Fruit fly (Drosophila melanogaster): Measurements from ENCODE around the gene wntD.

wntD gene

dm6 chr3R:13260114-13260673, 32.8 kb downstream of the wntD start, which contains the start of gene CG11686 (continued):
- 0 out of 2 replicates have a peak, but pooled peaks have one; percentile 19 for TF ChIP-seq sens-2 (GFP tag; IDR thresholded peaks at IDR 0.05)
- TF ChIP-seq gem (tag; optimal IDR thresholded peaks at IDR 0.05): peak; percentile 6
- peak; percentile 88; the same call in 3 of the 4 replicates for TF ChIP-seq chinmo (GFP tag; IDR thresholded peaks at IDR 0.05; ENCODE audit: partially characterized antibody)
- TF ChIP-seq CG4424 (GFP tag; optimal IDR thresholded peaks at IDR 0.05): no peak
- no peak for TF ChIP-seq CG30020 (tag; optimal IDR thresholded peaks at IDR 0.05)
- no peak for TF ChIP-seq disco-r (GFP tag; optimal IDR thresholded peaks at IDR 0.05)
- TF ChIP-seq CG1529 (GFP tag; optimal IDR thresholded peaks at IDR 0.05): no peak
- no peak for TF ChIP-seq Hr39 (optimal IDR thresholded peaks at IDR 0.05)
- no peak for TF ChIP-seq CG6765 (GFP tag; optimal IDR thresholded peaks at IDR 0.05)
- no peak for TF ChIP-seq CG1024 (GFP tag; IDR thresholded peaks at IDR 0.05)
- no peak for TF ChIP-seq Opbp (GFP tag; IDR thresholded peaks at IDR 0.05; ENCODE audit: partially characterized antibody)
- TF ChIP-seq tx (GFP tag; optimal IDR thresholded peaks at IDR 0.05): no peak
- TF ChIP-seq schlank (tag; optimal IDR thresholded peaks at IDR 0.05): no peak
- peak; percentile 97 for TF ChIP-seq scrt (GFP tag; optimal IDR thresholded peaks at IDR 0.05)
- TF ChIP-seq CG5953 (GFP tag; IDR thresholded peaks at IDR 0.05): no peak
- no peak for TF ChIP-seq hbn (GFP tag; IDR thresholded peaks at IDR 0.05; ENCODE audit: partially characterized antibody)
- no peak for TF ChIP-seq CG8281 (tag; optimal IDR thresholded peaks at IDR 0.05)
- no peak for TF ChIP-seq Dbx (GFP tag; IDR thresholded peaks at IDR 0.05)
- no peak for TF ChIP-seq chm (GFP tag; IDR thresholded peaks at IDR 0.05)
- no peak for TF ChIP-seq wdn (GFP tag; IDR thresholded peaks at IDR 0.05)
- TF ChIP-seq jumu (GFP tag; optimal IDR thresholded peaks at IDR 0.05): no peak
- no peak for TF ChIP-seq gce (GFP tag; IDR thresholded peaks at IDR 0.05)
- TF ChIP-seq Jarid2 (GFP tag; optimal IDR thresholded peaks at IDR 0.05): peak; percentile 70
- TF ChIP-seq lmd (GFP tag; IDR thresholded peaks at IDR 0.05): no peak
- no peak for TF ChIP-seq CG4617 (GFP tag; optimal IDR thresholded peaks at IDR 0.05; ENCODE audit: borderline replicate concordance)
- TF ChIP-seq HHEX (GFP tag; optimal IDR thresholded peaks at IDR 0.05): no peak
- no peak for TF ChIP-seq CG3838 (GFP tag; optimal IDR thresholded peaks at IDR 0.05)
- peak; percentile 99 for TF ChIP-seq hkb (optimal IDR thresholded peaks at IDR 0.05)
- no peak; the same call in 1 of the 2 replicates for TF ChIP-seq hkb (GFP tag; IDR thresholded peaks at IDR 0.05)
- TF ChIP-seq pnt (GFP tag; optimal IDR thresholded peaks at IDR 0.05): no peak
- TF ChIP-seq Rfx (GFP tag; IDR thresholded peaks at IDR 0.05): 0 out of 2 replicates have a peak, but pooled peaks have one; percentile 6
- 0 out of 2 replicates have a peak, but pooled peaks have one; percentile 41 for TF ChIP-seq vvl (GFP tag; IDR thresholded peaks at IDR 0.05)
- TF ChIP-seq odd (GFP tag; optimal IDR thresholded peaks at IDR 0.05): peak; percentile 5
- peak; percentile 18 for TF ChIP-seq grau (tag; optimal IDR thresholded peaks at IDR 0.05)
- TF ChIP-seq nau (GFP tag; optimal IDR thresholded peaks at IDR 0.05): no peak
- no peak for TF ChIP-seq CG13296 (GFP tag; optimal IDR thresholded peaks at IDR 0.05)
- TF ChIP-seq Mrtf (GFP tag; IDR thresholded peaks at IDR 0.05): no peak
- no peak for TF ChIP-seq repo (GFP tag; optimal IDR thresholded peaks at IDR 0.05)
- TF ChIP-seq bab2 (GFP tag; optimal IDR thresholded peaks at IDR 0.05): no peak
- TF ChIP-seq al (GFP tag; IDR thresholded peaks at IDR 0.05): no peak
- 0 out of 2 replicates have a peak, but pooled peaks have one; percentile 20 for TF ChIP-seq Drgx (GFP tag; IDR thresholded peaks at IDR 0.05)
- TF ChIP-seq CG10147 (GFP tag; optimal IDR thresholded peaks at IDR 0.05): peak; percentile 1
- peak; percentile 5 for TF ChIP-seq Xbp1 (GFP tag; optimal IDR thresholded peaks at IDR 0.05)
- no peak for TF ChIP-seq CG3847 (GFP tag; IDR thresholded peaks at IDR 0.05)
- TF ChIP-seq toy (GFP tag; IDR thresholded peaks at IDR 0.05): no peak
- TF ChIP-seq sr (GFP tag; IDR thresholded peaks at IDR 0.05): peak; percentile 76
- no peak for TF ChIP-seq Hey (tag; optimal IDR thresholded peaks at IDR 0.05)
- TF ChIP-seq nerfin-1 (tag; optimal IDR thresholded peaks at IDR 0.05): no peak
- TF ChIP-seq CG7745 (tag; optimal IDR thresholded peaks at IDR 0.05): no peak
- peak; percentile 98 for TF ChIP-seq CG5180 (GFP tag; optimal IDR thresholded peaks at IDR 0.05)
- no peak for TF ChIP-seq ems (GFP tag; optimal IDR thresholded peaks at IDR 0.05)
- TF ChIP-seq NC2α (GFP tag; optimal IDR thresholded peaks at IDR 0.05): no peak
